Fruit fly (Drosophila melanogaster): ENCODE results near the gene Nf-YA.

Nf-YA gene

DNA sequence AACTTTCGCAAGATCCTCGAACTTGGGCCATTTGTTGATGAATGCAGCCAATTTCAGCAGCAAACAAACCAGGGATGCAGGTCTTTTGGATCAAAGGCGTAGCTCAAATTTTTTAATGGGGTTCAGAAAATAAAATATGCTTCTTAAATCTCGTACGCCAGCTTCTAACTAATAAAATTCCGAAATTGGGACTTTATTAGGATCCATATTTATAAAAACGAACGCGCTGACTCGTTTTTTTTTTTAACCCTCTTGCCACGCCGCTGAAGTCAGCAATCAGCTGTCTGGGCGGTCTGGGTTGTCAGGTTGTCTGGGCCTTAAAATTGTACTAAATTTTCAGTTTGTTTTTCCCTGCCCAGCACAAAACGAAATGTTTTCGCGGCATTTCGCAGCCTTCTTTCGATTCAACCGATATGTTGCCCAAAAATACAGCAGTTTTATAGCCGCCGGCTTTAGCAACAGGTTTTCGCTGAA is 15.6 kb upstream of the Nf-YA start, which contains the start of gene CG3437:
Gene CG3437, minus strand, starts transcription at position 51 of the 474 bp plus-strand sequence.
- TF ChIP-seq CG9948 (tag; optimal IDR thresholded peaks at IDR 0.05) (peak; percentile 100), rn (GFP tag; IDR thresholded peaks at IDR 0.05) (peak; percentile 100), CG4496 (GFP tag; IDR thresholded peaks at IDR 0.05) (peak; percentile 100), CG15710 (tag; optimal IDR thresholded peaks at IDR 0.05) (peak; percentile 100), Ets98B (GFP tag; IDR thresholded peaks at IDR 0.05) (peak; percentile 100), CG10348 (GFP tag; IDR thresholded peaks at IDR 0.05) (peak; percentile 99), CG8159 (tag; optimal IDR thresholded peaks at IDR 0.05) (peak; percentile 99), CG34367 (tag; optimal IDR thresholded peaks at IDR 0.05) (peak; percentile 99), CG12605 (GFP tag; IDR thresholded peaks at IDR 0.05) (peak; percentile 100), EcR (GFP tag; optimal IDR thresholded peaks at IDR 0.05) (peak; percentile 56), Pif1A (GFP tag; optimal IDR thresholded peaks at IDR 0.05) (peak; percentile 100), gl (tag; optimal IDR thresholded peaks at IDR 0.05) (peak; percentile 98), Snoo (tag; optimal IDR thresholded peaks at IDR 0.05) (peak; percentile 99), CG8301 (tag; optimal IDR thresholded peaks at IDR 0.05) (peak; percentile 100), CG14655 (GFP tag; optimal IDR thresholded peaks at IDR 0.05) (peak; percentile 100), CG17806 (tag; optimal IDR thresholded peaks at IDR 0.05) (peak; percentile 99), CG32121 (GFP tag; IDR thresholded peaks at IDR 0.05) (peak; percentile 100), CG13204 (GFP tag; optimal IDR thresholded peaks at IDR 0.05) (peak; percentile 98), fd96Ca (GFP tag; IDR thresholded peaks at IDR 0.05) (peak; percentile 100), D1 (tag; optimal IDR thresholded peaks at IDR 0.05) (no peak), Pif1B (GFP tag; optimal IDR thresholded peaks at IDR 0.05) (peak; percentile 99)

DNA sequence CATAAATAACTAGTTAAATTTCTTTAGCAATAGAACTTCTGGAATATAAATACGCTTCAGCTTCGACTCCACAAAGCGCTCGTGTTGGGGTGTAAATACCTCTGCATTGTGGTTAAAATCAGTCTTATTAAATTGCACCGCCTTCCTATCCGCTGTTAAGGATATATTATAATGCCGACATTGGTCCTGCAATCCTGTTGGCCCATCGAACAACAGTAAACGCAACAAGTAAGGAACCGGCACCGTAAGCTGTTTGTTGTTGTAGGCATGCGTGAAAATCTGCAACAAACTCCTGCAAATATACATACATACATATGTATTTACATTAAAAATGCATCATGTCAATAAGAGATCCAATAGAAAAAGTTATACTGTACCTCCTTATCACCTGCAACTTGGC is 14.3 kb upstream of the Nf-YA start:
- TF ChIP-seq CG8301 (tag; optimal IDR thresholded peaks at IDR 0.05) = no peak

DNA sequence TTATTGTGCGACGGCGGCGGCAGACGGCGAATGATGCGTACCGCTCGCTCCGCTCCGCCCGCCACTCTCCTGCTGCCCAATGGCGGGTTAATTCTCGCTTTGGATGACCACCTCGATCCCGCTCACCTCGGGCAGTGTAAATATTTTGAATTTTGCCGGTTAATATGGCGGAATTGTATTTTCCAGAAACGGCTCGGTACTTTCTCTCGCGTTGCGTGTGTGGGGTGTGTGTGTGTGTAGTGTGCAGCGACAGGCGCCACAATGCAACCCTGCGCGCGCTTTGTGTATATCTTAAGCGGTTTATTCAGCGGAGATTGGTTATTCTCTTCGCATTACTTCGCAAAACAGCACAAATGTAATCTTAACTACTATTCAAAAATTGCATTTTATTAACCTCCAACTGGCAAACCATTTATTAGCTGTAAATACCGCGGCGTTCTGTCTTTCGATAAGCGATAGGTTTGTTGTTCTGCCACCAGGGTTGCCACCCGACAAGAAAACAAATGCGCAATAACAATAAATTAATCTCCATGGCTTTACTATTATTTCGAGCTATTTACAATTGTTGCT is 13.8 kb upstream of the Nf-YA start, which contains the start of the genes phol and CG3552:
Gene phol, minus strand, starts transcription at position 463 of the 570 bp plus-strand sequence.
Gene CG3552, plus strand, starts transcription at position 500 of the 570 bp plus-strand sequence.
- TF ChIP-seq CG4496 (GFP tag; IDR thresholded peaks at IDR 0.05) (0 out of 3 replicates have a peak, but pooled peaks have one; percentile 19), CG8159 (tag; optimal IDR thresholded peaks at IDR 0.05) (no peak)

DNA sequence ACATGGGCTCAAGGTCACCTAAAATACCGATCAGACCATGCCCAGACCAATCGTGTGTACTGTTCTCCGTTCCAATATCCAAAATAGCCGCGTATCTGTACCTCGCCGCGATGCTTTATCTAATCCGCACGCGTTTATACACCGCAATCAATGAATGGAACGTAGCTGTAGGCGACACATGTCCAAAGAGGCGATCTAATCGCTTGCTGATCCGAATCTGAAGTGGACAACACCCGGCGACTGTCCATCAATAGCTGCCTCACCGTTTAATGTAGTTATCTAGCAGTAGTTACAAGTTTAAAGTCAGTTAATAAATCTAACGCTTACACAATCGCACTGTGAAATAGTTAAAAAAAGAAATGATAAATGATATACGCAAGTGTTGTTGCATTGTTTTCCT is 10.4 kb upstream of the Nf-YA start:
- 0 out of 3 replicates have a peak, but pooled peaks have one; percentile 6 for TF ChIP-seq CG4496 (GFP tag; IDR thresholded peaks at IDR 0.05)
- TF ChIP-seq CG15710 (tag; optimal IDR thresholded peaks at IDR 0.05) = no peak

DNA sequence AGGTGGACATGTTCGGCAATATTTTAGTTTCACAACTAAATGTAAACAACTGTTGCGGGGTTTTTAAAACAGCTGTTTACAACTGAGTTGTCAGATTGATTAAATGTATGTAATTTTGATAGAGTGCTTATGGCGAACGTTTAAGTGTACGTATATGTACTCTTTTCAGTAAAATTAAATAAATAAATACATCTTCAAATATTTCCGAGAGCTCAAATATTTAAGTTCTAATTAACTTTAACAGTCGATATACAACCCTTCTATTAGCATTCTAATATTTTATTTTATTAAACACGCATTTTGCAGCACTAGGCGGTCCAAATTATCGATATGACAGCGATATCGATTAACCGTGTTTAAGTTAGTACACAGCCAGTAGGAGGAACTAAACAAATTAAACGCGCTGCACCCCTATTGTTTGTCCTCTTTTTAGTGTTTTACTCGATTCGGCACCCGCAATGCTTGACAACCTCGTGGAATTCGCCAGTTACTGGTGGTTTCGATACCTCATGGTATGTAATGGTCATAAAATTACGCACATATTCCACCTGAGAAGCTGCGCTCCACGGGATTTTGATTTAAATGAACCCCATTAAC is 9.6 kb upstream of the Nf-YA start, which contains the start of the genes CG3448 and ghi:
Gene CG3448, minus strand, starts transcription at position 51 of the 597 bp plus-strand sequence.
Gene ghi, plus strand, starts transcription at position 355 of the 597 bp plus-strand sequence.
- peak; percentile 62 for TF ChIP-seq Pif1A (GFP tag; optimal IDR thresholded peaks at IDR 0.05)
- TF ChIP-seq CG8301 (tag; optimal IDR thresholded peaks at IDR 0.05) = peak; percentile 45
- peak; percentile 52 for TF ChIP-seq CG17806 (tag; optimal IDR thresholded peaks at IDR 0.05)
- no peak for TF ChIP-seq D1 (tag; optimal IDR thresholded peaks at IDR 0.05)
- TF ChIP-seq EcR (GFP tag; optimal IDR thresholded peaks at IDR 0.05) = no peak
- TF ChIP-seq CG9948 (tag; optimal IDR thresholded peaks at IDR 0.05) = peak; percentile 44
- 0 out of 2 replicates have a peak, but pooled peaks have one; percentile 11 for TF ChIP-seq rn (GFP tag; IDR thresholded peaks at IDR 0.05)
- peak; percentile 46 for TF ChIP-seq Snoo (tag; optimal IDR thresholded peaks at IDR 0.05)
- peak; percentile 22 for TF ChIP-seq gl (tag; optimal IDR thresholded peaks at IDR 0.05)
- peak; percentile 51 for TF ChIP-seq Ets98B (GFP tag; IDR thresholded peaks at IDR 0.05)
- peak; percentile 51; the same call in 1 of the 2 replicates for TF ChIP-seq CG32121 (GFP tag; IDR thresholded peaks at IDR 0.05)
- peak; percentile 67 for TF ChIP-seq CG8159 (tag; optimal IDR thresholded peaks at IDR 0.05)
- TF ChIP-seq CG10348 (GFP tag; IDR thresholded peaks at IDR 0.05) = no peak
- no peak for TF ChIP-seq CG34367 (tag; optimal IDR thresholded peaks at IDR 0.05)
- TF ChIP-seq CG15710 (tag; optimal IDR thresholded peaks at IDR 0.05) = peak; percentile 20
- TF ChIP-seq fd96Ca (GFP tag; IDR thresholded peaks at IDR 0.05) = no peak
- TF ChIP-seq CG4496 (GFP tag; IDR thresholded peaks at IDR 0.05) = peak; percentile 68; the same call in 2 of the 3 replicates
- no peak for TF ChIP-seq CG14655 (GFP tag; optimal IDR thresholded peaks at IDR 0.05)
- no peak for TF ChIP-seq CG13204 (GFP tag; optimal IDR thresholded peaks at IDR 0.05)
- TF ChIP-seq CG12605 (GFP tag; IDR thresholded peaks at IDR 0.05) = no peak
- peak; percentile 50 for TF ChIP-seq Pif1B (GFP tag; optimal IDR thresholded peaks at IDR 0.05)

DNA sequence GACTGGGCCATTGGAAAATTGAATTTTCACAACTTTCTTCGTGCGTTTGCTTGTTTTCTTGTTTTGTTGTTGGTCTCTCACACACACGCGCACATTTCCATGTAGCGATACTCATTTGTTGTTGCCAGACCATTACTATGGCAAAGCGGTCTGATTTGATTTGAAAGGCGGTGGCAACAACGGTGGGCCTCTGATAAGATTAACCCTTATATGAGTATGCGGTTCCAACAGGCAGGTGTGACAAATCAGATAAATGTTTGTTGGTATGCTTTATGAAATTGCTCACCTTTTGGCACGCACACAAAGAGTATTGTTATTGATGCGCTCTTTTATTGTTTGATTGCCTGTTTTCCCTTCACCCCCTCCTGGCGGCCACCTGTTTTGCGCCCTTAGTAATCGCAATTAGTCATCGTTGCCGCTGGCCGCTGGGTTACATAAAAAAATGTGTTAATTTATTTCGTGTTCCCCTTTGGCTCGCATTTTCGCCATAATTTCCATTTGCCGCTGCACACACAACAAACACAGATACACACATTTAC is 5.2 kb upstream of the Nf-YA start:
- TF ChIP-seq Ets98B (GFP tag; IDR thresholded peaks at IDR 0.05) (peak; percentile 5; the same call in 1 of the 2 replicates), Pif1B (GFP tag; optimal IDR thresholded peaks at IDR 0.05) (no peak), CG32121 (GFP tag; IDR thresholded peaks at IDR 0.05) (0 out of 2 replicates have a peak, but pooled peaks have one; percentile 7), CG14655 (GFP tag; optimal IDR thresholded peaks at IDR 0.05) (no peak), CG13204 (GFP tag; optimal IDR thresholded peaks at IDR 0.05) (no peak), Snoo (tag; optimal IDR thresholded peaks at IDR 0.05) (no peak), CG12605 (GFP tag; IDR thresholded peaks at IDR 0.05) (peak; percentile 23; the same call in 1 of the 2 replicates), rn (GFP tag; IDR thresholded peaks at IDR 0.05) (no peak), fd96Ca (GFP tag; IDR thresholded peaks at IDR 0.05) (0 out of 3 replicates have a peak, but pooled peaks have one; percentile 27), CG34367 (tag; optimal IDR thresholded peaks at IDR 0.05) (no peak), CG4496 (GFP tag; IDR thresholded peaks at IDR 0.05) (0 out of 3 replicates have a peak, but pooled peaks have one; percentile 37), CG17806 (tag; optimal IDR thresholded peaks at IDR 0.05) (no peak), CG8301 (tag; optimal IDR thresholded peaks at IDR 0.05) (no peak)

All from whole organism, pupa.